Fruit fly (Drosophila melanogaster) whole organism, embryonic: Measurements from ENCODE around the gene CG8319.

ENCODE experiments used
- Bteb2 ChIP-seq: fragments of 200-800 bp; sonication (Bioruptor generic); optimal IDR thresholded peaks from 2 replicates; lab custom pipeline; 2016; ENCODE audit warnings: missing biosample characterization, missing genetic modification characterization
- CG11695 ChIP-seq: fragments of 200-800 bp; sonication (Bioruptor generic); IDR thresholded peaks from 3 replicates; pipeline ENCODE4 v1.3.6; 2022; ENCODE audit warnings: missing biosample characterization, missing genetic modification characterization
- CG12071 ChIP-seq: fragments of 200-800 bp; sonication (Bioruptor generic); optimal IDR thresholded peaks from 3 replicates; lab custom pipeline; 2018; ENCODE audit warnings: missing biosample characterization, mild to moderate bottlenecking, missing genetic modification characterization
- CG12391 ChIP-seq: fragments of 200-800 bp; sonication (Bioruptor generic); optimal IDR thresholded peaks from 3 replicates; lab custom pipeline; 2018; ENCODE audit warnings: missing biosample characterization, mild to moderate bottlenecking, missing genetic modification characterization, moderate library complexity
- CG13424 ChIP-seq: fragments of 200-800 bp; sonication (Bioruptor generic); optimal IDR thresholded peaks from 2 replicates; lab custom pipeline; 2019; ENCODE audit warnings: missing biosample characterization, mild to moderate bottlenecking, missing genetic modification characterization, moderate library complexity
- CG14014 ChIP-seq: fragments of 200-800 bp; sonication (Bioruptor generic); IDR thresholded peaks from 2 replicates; pipeline ENCODE4 v1.3.6; 2022; ENCODE audit warnings: missing biosample characterization, missing genetic modification characterization
- CG15269 ChIP-seq: fragments of 200-800 bp; sonication (Bioruptor generic); optimal IDR thresholded peaks from 2 replicates; lab custom pipeline; 2018; ENCODE audit warnings: missing biosample characterization, mild to moderate bottlenecking, missing genetic modification characterization, moderate library complexity
- CG15479 ChIP-seq: fragments of 200-800 bp; sonication (Bioruptor generic); optimal IDR thresholded peaks from 3 replicates; lab custom pipeline; 2019; ENCODE audit warnings: missing biosample characterization, mild to moderate bottlenecking, missing genetic modification characterization, moderate library complexity
- CG16815 ChIP-seq: fragments of 200-800 bp; sonication (Bioruptor generic); optimal IDR thresholded peaks from 3 replicates; lab custom pipeline; 2017; ENCODE audit warnings: missing biosample characterization, mild to moderate bottlenecking, missing genetic modification characterization
- CG34376 ChIP-seq: fragments of 200-800 bp; sonication (Bioruptor generic); optimal IDR thresholded peaks from 2 replicates; lab custom pipeline; 2018; ENCODE audit warnings: missing biosample characterization, mild to moderate bottlenecking, missing genetic modification characterization
- CG3838 ChIP-seq: fragments of 200-800 bp; sonication (Bioruptor generic); optimal IDR thresholded peaks from 3 replicates; lab custom pipeline; 2016; ENCODE audit warnings: missing biosample characterization, missing genetic modification characterization
- CG3995 ChIP-seq: fragments of 200-800 bp; sonication (Bioruptor generic); optimal IDR thresholded peaks from 3 replicates; lab custom pipeline; 2016; ENCODE audit warnings: missing biosample characterization, missing genetic modification characterization
- CG42726 ChIP-seq: fragments of 200-800 bp; sonication (Bioruptor generic); IDR thresholded peaks from 2 replicates; pipeline ENCODE4 v1.3.6; 2022; ENCODE audit warnings: missing biosample characterization, missing genetic modification characterization; ENCODE audit not compliant: partially characterized antibody
- CG43689 ChIP-seq: fragments of 200-800 bp; sonication (Bioruptor generic); IDR thresholded peaks from 2 replicates; pipeline ENCODE4 v1.3.6; 2022; ENCODE audit warnings: missing biosample characterization, missing genetic modification characterization
- CG4730 ChIP-seq: fragments of 200-800 bp; sonication (Bioruptor generic); IDR thresholded peaks from 2 replicates; pipeline ENCODE4 v1.3.6; 2022; ENCODE audit warnings: missing biosample characterization, missing genetic modification characterization
- CG6791 ChIP-seq: fragments of 200-800 bp; sonication (Bioruptor generic); IDR thresholded peaks from 3 replicates; pipeline ENCODE4 v1.3.6; 2022; ENCODE audit warnings: missing biosample characterization, missing genetic modification characterization; ENCODE audit not compliant: partially characterized antibody
- CG7839 ChIP-seq: fragments of 200-800 bp; sonication (Bioruptor generic); optimal IDR thresholded peaks from 3 replicates; lab custom pipeline; 2018; ENCODE audit warnings: missing biosample characterization, mild to moderate bottlenecking, missing genetic modification characterization, moderate library complexity
- CG7987 ChIP-seq: fragments of 200-800 bp; sonication (Bioruptor generic); optimal IDR thresholded peaks from 2 replicates; lab custom pipeline; 2018; ENCODE audit warnings: missing biosample characterization, mild to moderate bottlenecking, missing genetic modification characterization, moderate library complexity
- CG9437 ChIP-seq: fragments of 200-800 bp; sonication (Bioruptor generic); optimal IDR thresholded peaks from 2 replicates; lab custom pipeline; 2018; ENCODE audit warnings: missing biosample characterization, mild to moderate bottlenecking, missing genetic modification characterization
- Dll ChIP-seq: fragments of 200-800 bp; sonication (Bioruptor generic); IDR thresholded peaks from 4 replicates; pipeline ENCODE4 v1.3.6; 2022; ENCODE audit warnings: missing biosample characterization, missing genetic modification characterization; ENCODE audit not compliant: partially characterized antibody
- Doc3 ChIP-seq: fragments of 200-800 bp; sonication (Bioruptor generic); IDR thresholded peaks from 3 replicates; pipeline ENCODE4 v1.3.6; 2022; ENCODE audit warnings: missing biosample characterization, missing genetic modification characterization; ENCODE audit not compliant: partially characterized antibody
- Ets65A ChIP-seq: fragments of 200-800 bp; sonication (Bioruptor generic); peaks from one replicate; lab custom pipeline; 2016; ENCODE audit warnings: missing biosample characterization, missing genetic modification characterization
- H15 ChIP-seq: fragments of 200-800 bp; sonication (Bioruptor generic); IDR thresholded peaks from 3 replicates; pipeline ENCODE4 v1.3.6; 2022; ENCODE audit warnings: missing biosample characterization, missing genetic modification characterization
- Lhr ChIP-seq: fragments of 200-800 bp; sonication (Bioruptor generic); optimal IDR thresholded peaks from 3 replicates; lab custom pipeline; 2017; ENCODE audit warnings: mild to moderate bottlenecking, missing biosample characterization, missing genetic modification reagents, missing genetic modification characterization
- Mes4 ChIP-seq: fragments of 200-800 bp; sonication (Bioruptor generic); optimal IDR thresholded peaks from 2 replicates; lab custom pipeline; 2016; ENCODE audit warnings: missing biosample characterization, missing genetic modification characterization
- NFAT ChIP-seq: fragments of 200-800 bp; sonication (Bioruptor generic); IDR thresholded peaks from 2 replicates; pipeline ENCODE4 v1.3.6; 2022; ENCODE audit warnings: missing biosample characterization, missing genetic modification characterization
- Sox100B ChIP-seq: fragments of 200-800 bp; sonication (Bioruptor generic); optimal IDR thresholded peaks from 3 replicates; lab custom pipeline; 2018; ENCODE audit warnings: missing biosample characterization, mild to moderate bottlenecking, missing genetic modification characterization
- Spps ChIP-seq: fragments of 200-800 bp; sonication (Bioruptor generic); optimal IDR thresholded peaks from 2 replicates; lab custom pipeline; 2018; ENCODE audit warnings: missing biosample characterization, mild to moderate bottlenecking, missing genetic modification characterization
- Usf ChIP-seq: fragments of 200-800 bp; sonication (Bioruptor generic); optimal IDR thresholded peaks from 2 replicates; lab custom pipeline; 2017; ENCODE audit warnings: missing genotype, missing biosample characterization, missing genetic modification characterization
- Vsx1 ChIP-seq: fragments of 200-800 bp; sonication (Bioruptor generic); optimal IDR thresholded peaks from 2 replicates; lab custom pipeline; 2017; ENCODE audit warnings: missing biosample characterization, mild to moderate bottlenecking, missing genetic modification characterization, missing genetic modification reagents
- ab ChIP-seq: fragments of 200-800 bp; sonication (Bioruptor generic); optimal IDR thresholded peaks from 2 replicates; lab custom pipeline; 2016; ENCODE audit warnings: missing biosample characterization, missing genetic modification characterization
- bbx ChIP-seq: fragments of 200-800 bp; sonication (Bioruptor generic); IDR thresholded peaks from 2 replicates; pipeline ENCODE4 v1.3.6; 2022; ENCODE audit warnings: missing biosample characterization, missing genetic modification characterization; ENCODE audit not compliant: partially characterized antibody
- chinmo ChIP-seq: fragments of 200-800 bp; sonication (Bioruptor generic); IDR thresholded peaks from 4 replicates; pipeline ENCODE4 v1.3.6; 2022; ENCODE audit warnings: missing biosample characterization, missing genetic modification characterization; ENCODE audit not compliant: partially characterized antibody
- cwo ChIP-seq: fragments of 200-800 bp; sonication (Bioruptor generic); optimal IDR thresholded peaks from 3 replicates; lab custom pipeline; 2017; ENCODE audit warnings: missing biosample characterization, missing genetic modification characterization, mild to moderate bottlenecking, moderate library complexity, missing genetic modification reagents
- dimm ChIP-seq: fragments of 200-800 bp; sonication (Bioruptor generic); IDR thresholded peaks from 2 replicates; pipeline ENCODE4 v1.3.6; 2022; ENCODE audit warnings: missing biosample characterization, missing genetic modification characterization
- dmrt11E ChIP-seq: fragments of 200-800 bp; sonication (Bioruptor generic); optimal IDR thresholded peaks from 3 replicates; lab custom pipeline; 2018; ENCODE audit warnings: missing biosample characterization, mild to moderate bottlenecking, missing genetic modification characterization, moderate library complexity
- dysf ChIP-seq: fragments of 200-800 bp; sonication (Bioruptor generic); IDR thresholded peaks from 3 replicates; pipeline ENCODE4 v1.3.6; 2022; ENCODE audit warnings: missing biosample characterization, missing genetic modification characterization
- eve ChIP-seq, 2 experiments: fragments of >200 bp; optimal IDR thresholded peaks; 2 replicates each; lab custom pipeline; 2017; ENCODE audit warnings: missing biosample characterization in 2 of 2, missing genetic modification characterization in 2 of 2
- exex ChIP-seq: fragments of 200-800 bp; sonication (Bioruptor generic); optimal IDR thresholded peaks from 4 replicates; lab custom pipeline; 2018; ENCODE audit warnings: missing biosample characterization, mild to moderate bottlenecking, missing genetic modification characterization, moderate library complexity
- fd3F ChIP-seq: fragments of 200-800 bp; sonication (Bioruptor generic); optimal IDR thresholded peaks from 2 replicates; lab custom pipeline; 2018; ENCODE audit warnings: missing biosample characterization, mild to moderate bottlenecking, missing genetic modification characterization, moderate library complexity
- gcm2 ChIP-seq: fragments of 200-800 bp; sonication (Bioruptor generic); optimal IDR thresholded peaks from 2 replicates; lab custom pipeline; 2016; ENCODE audit warnings: missing biosample characterization, missing genetic modification characterization
- grn ChIP-seq: fragments of 200-800 bp; sonication (Bioruptor generic); optimal IDR thresholded peaks from 3 replicates; lab custom pipeline; 2017; ENCODE audit warnings: missing biosample characterization, missing genetic modification characterization
- lab ChIP-seq: fragments of 200-800 bp; sonication (Bioruptor generic); optimal IDR thresholded peaks from 3 replicates; lab custom pipeline; 2017; ENCODE audit warnings: missing biosample characterization, missing genetic modification characterization, mild to moderate bottlenecking, moderate library complexity, missing genetic modification reagents
- repo ChIP-seq: fragments of 200-800 bp; sonication (Bioruptor generic); optimal IDR thresholded peaks from 2 replicates; lab custom pipeline; 2016; ENCODE audit warnings: missing biosample characterization, missing genetic modification characterization
- sens ChIP-seq: fragments of 200-800 bp; sonication (Bioruptor generic); peaks from one replicate; lab custom pipeline; 2016; ENCODE audit warnings: missing biosample characterization, missing genetic modification characterization
- so ChIP-seq: fragments of 200-800 bp; sonication (Bioruptor generic); IDR thresholded peaks from 3 replicates; pipeline ENCODE4 v1.3.6; 2022; ENCODE audit warnings: missing biosample characterization, missing genetic modification characterization
- sug ChIP-seq: fragments of 200-800 bp; optimal IDR thresholded peaks from 2 replicates; lab custom pipeline; 2019; ENCODE audit warnings: missing biosample characterization, mild to moderate bottlenecking, missing genetic modification characterization, moderate library complexity
- tll ChIP-seq, 2 experiments: fragments of 200-800 bp in 1 of 2; fragments of >200 bp in 1 of 2; sonication (Bioruptor generic) in 1 of 2; optimal IDR thresholded peaks; 2 replicates each; lab custom pipeline; 2017 to 2019; ENCODE audit warnings: missing biosample characterization in 2 of 2, missing genetic modification characterization in 2 of 2, mild to moderate bottlenecking in 1 of 2, moderate library complexity in 1 of 2
- trh ChIP-seq: fragments of 200-800 bp; sonication (Bioruptor generic); optimal IDR thresholded peaks from 2 replicates; lab custom pipeline; 2016; ENCODE audit warnings: missing biosample characterization, missing genetic modification characterization

Gene CG8319

DNA sequence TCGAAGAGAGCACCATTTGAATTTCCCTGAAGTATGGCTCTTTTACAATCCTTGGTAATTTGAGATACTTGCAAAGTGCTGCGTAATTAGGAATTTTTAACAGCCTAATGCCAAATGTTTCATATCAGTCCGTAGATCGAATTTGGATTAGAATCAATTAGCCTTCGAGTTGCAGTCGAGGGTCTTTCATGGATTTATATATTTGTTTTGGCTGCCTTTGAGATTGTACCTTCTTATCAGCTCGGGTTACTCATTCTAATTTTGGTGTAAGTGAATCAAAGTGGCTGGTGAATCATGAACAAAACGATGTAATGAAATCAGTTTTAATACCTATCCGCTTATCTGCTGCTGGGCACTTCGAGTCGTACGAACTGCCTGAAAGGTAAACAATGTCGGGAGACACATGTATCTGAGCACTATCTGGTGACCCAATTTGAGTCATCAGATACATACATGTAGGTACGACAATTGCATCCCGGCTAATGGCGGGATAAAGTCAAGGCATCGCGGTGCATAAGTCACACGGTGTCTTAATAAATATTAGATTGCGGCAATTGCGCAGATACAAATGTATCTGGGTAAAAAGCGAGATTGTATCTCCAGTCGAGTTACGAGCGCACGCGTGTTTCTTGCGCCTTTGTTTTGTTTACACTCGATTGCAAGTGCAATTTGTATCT lies 31.3 kb upstream of the CG8319 start (continued):
- TF ChIP-seq dimm (GFP tag; lab: Robert Waterston, UW) (no peak), chinmo (GFP tag; lab: Robert Waterston, UW) (0 out of 4 replicates have a peak, but pooled peaks have one; percentile 36), dysf (GFP tag; lab: Robert Waterston, UW) (no peak), Doc3 (no peak), Bteb2 (no peak), Ets65A (GFP tag; lab: Kevin White, UChicago) (no peak), CG7839 (tag; lab: Kevin White, UChicago) (no peak), Usf (GFP tag; lab: Kevin White, UChicago) (no peak), CG14014 (GFP tag; lab: Robert Waterston, UW) (no peak; the same call in 1 of the 2 replicates), dmrt11E (tag; lab: Kevin White, UChicago) (no peak), sens (GFP tag; lab: Kevin White, UChicago) (peak; percentile 59), CG43689 (GFP tag; lab: Robert Waterston, UW) (no peak), grn (GFP tag; lab: Kevin White, UChicago) (peak; percentile 86), Lhr (GFP tag; lab: Kevin White, UChicago) (no peak), cwo (peak; percentile 2), lab (GFP tag; lab: Kevin White, UChicago) (no peak), CG4730 (GFP tag; lab: Robert Waterston, UW) (no peak), ab (GFP tag; lab: Kevin White, UChicago) (no peak), gcm2 (GFP tag; lab: Kevin White, UChicago) (no peak), Mes4 (GFP tag; lab: Kevin White, UChicago) (no peak), CG3838 (GFP tag; lab: Kevin White, UChicago) (no peak), CG3995 (GFP tag; lab: Kevin White, UChicago) (no peak), CG34376 (GFP tag; lab: Kevin White, UChicago) (no peak), CG12071 (GFP tag; lab: Kevin White, UChicago) (no peak), repo (GFP tag; lab: Kevin White, UChicago) (no peak), CG11695 (GFP tag; lab: Robert Waterston, UW) (no peak), CG6791 (GFP tag; lab: Robert Waterston, UW) (no peak), Spps (no peak), H15 (GFP tag; lab: Robert Waterston, UW) (no peak), Sox100B (GFP tag; lab: Kevin White, UChicago) (no peak), exex (peak; percentile 65), bbx (GFP tag; lab: Robert Waterston, UW) (no peak), sug (tag; lab: Kevin White, UChicago) (peak; percentile 16), so (no peak), fd3F (GFP tag; lab: Kevin White, UChicago) (no peak), CG9437 (GFP tag; lab: Kevin White, UChicago) (no peak), Vsx1 (GFP tag; lab: Kevin White, UChicago) (peak; percentile 35), Dll (GFP tag; lab: Robert Waterston, UW) (no peak), CG42726 (GFP tag; lab: Robert Waterston, UW) (no peak), CG15269 (tag; lab: Kevin White, UChicago) (no peak), NFAT (GFP tag; lab: Robert Waterston, UW) (no peak), eve (GFP tag; optimal IDR thresholded peaks at IDR 0.05; lab: Kevin White, UChicago) (peak in 1 of 2 experiments; percentile 69), CG12391 (tag; lab: Kevin White, UChicago) (no peak), CG16815 (GFP tag; lab: Kevin White, UChicago) (no peak), CG15479 (peak; percentile 89), CG13424 (tag; lab: Kevin White, UChicago) (no peak), trh (GFP tag; lab: Kevin White, UChicago) (no peak), tll (GFP tag; optimal IDR thresholded peaks at IDR 0.05; lab: Kevin White, UChicago) (peak in 1 of 2 experiments; percentile 65), CG7987 (GFP tag; lab: Kevin White, UChicago) (no peak)
